Fruit fly (Drosophila melanogaster): ENCODE data around the gene CG9270.

- TF ChIP-seq br (GFP tag; optimal IDR thresholded peaks at IDR 0.05) (no peak), GATAd (GFP tag; optimal IDR thresholded peaks at IDR 0.05) (no peak), usp (GFP tag; optimal IDR thresholded peaks at IDR 0.05) (no peak), pan (optimal IDR thresholded peaks at IDR 0.05) (no peak), Dif (GFP tag; optimal IDR thresholded peaks at IDR 0.05; ENCODE audit: partially characterized antibody) (peak; percentile 21), Vsx2 (GFP tag; optimal IDR thresholded peaks at IDR 0.05; ENCODE audit: partially characterized antibody) (no peak), psq (GFP tag; optimal IDR thresholded peaks at IDR 0.05) (no peak), Hnf4 (GFP tag; optimal IDR thresholded peaks at IDR 0.05) (no peak), OdsH (GFP tag; optimal IDR thresholded peaks at IDR 0.05) (no peak), dmrt93B (GFP tag; optimal IDR thresholded peaks at IDR 0.05) (no peak), fru (GFP tag; optimal IDR thresholded peaks at IDR 0.05) (no peak), h (GFP tag; optimal IDR thresholded peaks at IDR 0.05) (no peak), tai (GFP tag; optimal IDR thresholded peaks at IDR 0.05) (no peak)
These were observed 43.9 kb downstream of the CG9270 start for dm6 chr2L:20889857-20890606.

All from whole organism, wandering third instar larva.